Worm (Caenorhabditis elegans) whole organism, L4 larva: ENCODE results near the gene pycr-1.

Experiments used
- F49E8.2 ChIP-seq: sonication (generic microtip); optimal IDR thresholded peaks from 2 replicates; lab custom pipeline; 2016; ENCODE audit warnings: missing compliant biosample characterization, mild to moderate bottlenecking, missing genetic modification characterization, borderline replicate concordance
- T26A8.4 ChIP-seq: fragments of 200-800 bp; sonication (Bioruptor generic); IDR thresholded peaks from 2 replicates; pipeline ENCODE4 v1.3.6; 2022; ENCODE audit warnings: missing genetic modification characterization, missing compliant biosample characterization
- Y48G9A.11 ChIP-seq: fragments of 200-800 bp; sonication (Bioruptor generic); IDR thresholded peaks from 2 replicates; pipeline ENCODE4 v1.3.6; 2022; ENCODE audit warnings: missing genetic modification reagents, missing genetic modification characterization, missing compliant biosample characterization
- Y5F2A.4 ChIP-seq: fragments of 200-800 bp; sonication (Bioruptor generic); optimal IDR thresholded peaks from 2 replicates; lab custom pipeline; 2018; ENCODE audit warnings: mild to moderate bottlenecking, missing genetic modification characterization, missing compliant biosample characterization
- Y75B8A.6 ChIP-seq: fragments of 200-800 bp; sonication (Bioruptor generic); IDR thresholded peaks from 2 replicates; pipeline ENCODE4 v1.3.6; 2022; ENCODE audit warnings: missing genetic modification reagents, missing genetic modification characterization, missing compliant biosample characterization
- ceh-20 ChIP-seq: fragments of 200-800 bp; sonication (Bioruptor generic); IDR thresholded peaks from 2 replicates; pipeline ENCODE4 v1.3.6; 2022; ENCODE audit warnings: missing genetic modification reagents, missing genetic modification characterization, missing compliant biosample characterization
- ceh-28 ChIP-seq: fragments of 150-350 bp; optimal IDR thresholded peaks from 2 replicates; lab custom pipeline; 2014; ENCODE audit warnings: missing biosample characterization, missing genetic modification reagents, missing genetic modification characterization
- ceh-44 ChIP-seq: fragments of 200-800 bp; sonication (Bioruptor generic); IDR thresholded peaks from 2 replicates; pipeline ENCODE4 v1.3.6; 2022; ENCODE audit warnings: missing genetic modification reagents, missing genetic modification characterization, missing compliant biosample characterization
- ceh-82 ChIP-seq: sonication (generic microtip); optimal IDR thresholded peaks from 2 replicates; lab custom pipeline; 2017; ENCODE audit warnings: missing biosample characterization, missing genetic modification characterization
- daf-19 ChIP-seq: fragments of 200-800 bp; sonication (Bioruptor generic); conservative IDR thresholded peaks from 2 replicates; pipeline ENCODE4 v1.3.6; 2022; ENCODE audit warnings: missing genetic modification characterization, missing compliant biosample characterization
- daf-8 ChIP-seq: fragments of 200-800 bp; sonication (Bioruptor generic); IDR thresholded peaks from 2 replicates; pipeline ENCODE4 v1.3.6; 2022; ENCODE audit warnings: missing genetic modification characterization, missing compliant biosample characterization
- dmd-6 ChIP-seq: fragments of 200-800 bp; sonication (Bioruptor generic); IDR thresholded peaks from 2 replicates; pipeline ENCODE4 v1.3.6; 2022; ENCODE audit warnings: missing genetic modification reagents, missing genetic modification characterization, missing compliant biosample characterization
- dmd-8 ChIP-seq: fragments of 200-800 bp; sonication (Bioruptor generic); IDR thresholded peaks from 2 replicates; pipeline ENCODE4 v1.3.6; 2022; ENCODE audit warnings: missing genetic modification characterization, missing compliant biosample characterization
- dmd-9 ChIP-seq: fragments of 200-800 bp; sonication (Bioruptor generic); IDR thresholded peaks from 2 replicates; pipeline ENCODE4 v1.3.6; 2022; ENCODE audit warnings: missing genetic modification reagents, missing genetic modification characterization, missing compliant biosample characterization
- dpl-1 ChIP-seq: fragments of 150-350 bp; optimal IDR thresholded peaks from 2 replicates; lab custom pipeline; 2014; ENCODE audit warnings: missing biosample characterization, missing genetic modification reagents, missing genetic modification characterization
- dve-1 ChIP-seq: sonication (generic microtip); optimal IDR thresholded peaks from 2 replicates; lab custom pipeline; 2017; ENCODE audit warnings: antibody characterized with exemption, mild to moderate bottlenecking, missing genetic modification characterization, missing compliant biosample characterization; ENCODE audit not compliant: insufficient read depth
- egl-27 ChIP-seq: sonication (generic microtip); optimal IDR thresholded peaks from 3 replicates; lab custom pipeline; 2017; ENCODE audit warnings: missing biosample characterization, missing genetic modification reagents, missing genetic modification characterization
- fkh-10 ChIP-seq: fragments of 150-350 bp; optimal IDR thresholded peaks from 2 replicates; lab custom pipeline; 2014; ENCODE audit warnings: missing biosample characterization, missing genetic modification reagents, missing genetic modification characterization
- hif-1 ChIP-seq, 2 experiments: sonication (generic microtip); optimal IDR thresholded peaks; 2 replicates each; lab custom pipeline; 2016 to 2017; ENCODE audit warnings: missing compliant biosample characterization in 2 of 2, missing genetic modification characterization in 2 of 2, missing genetic modification reagents in 2 of 2, missing genotype in 2 of 2, mild to moderate bottlenecking in 1 of 2
- hmg-1.1 ChIP-seq: fragments of 200-800 bp; sonication (Bioruptor generic); IDR thresholded peaks from 2 replicates; pipeline ENCODE4 v1.3.6; 2022; ENCODE audit warnings: missing genetic modification reagents, missing genetic modification characterization, missing compliant biosample characterization
- lin-13 ChIP-seq: fragments of 150-350 bp; optimal IDR thresholded peaks from 2 replicates; lab custom pipeline; 2014; ENCODE audit warnings: missing biosample characterization, missing genetic modification reagents, missing genetic modification characterization
- lir-3 ChIP-seq: sonication (generic microtip); optimal IDR thresholded peaks from 2 replicates; lab custom pipeline; 2016; ENCODE audit warnings: mild to moderate bottlenecking, missing genetic modification characterization, missing compliant biosample characterization
- madf-5 ChIP-seq, 2 experiments: fragments of 200-800 bp; sonication (Bioruptor generic); IDR thresholded peaks; 2 replicates each; pipeline ENCODE4 v1.3.6; 2022; ENCODE audit warnings: missing compliant biosample characterization in 2 of 2, missing genetic modification characterization in 2 of 2
- mdt-29 ChIP-seq: fragments of 200-800 bp; sonication (Bioruptor generic); IDR thresholded peaks from 2 replicates; pipeline ENCODE4 v1.3.6; 2022; ENCODE audit warnings: missing genetic modification reagents, missing genetic modification characterization, missing compliant biosample characterization
- mxl-3 ChIP-seq: fragments of 200-800 bp; sonication (Bioruptor generic); optimal IDR thresholded peaks from 2 replicates; lab custom pipeline; 2018; ENCODE audit warnings: mild to moderate bottlenecking, missing genetic modification characterization, missing compliant biosample characterization
- nhr-102 ChIP-seq: sonication (generic microtip); optimal IDR thresholded peaks from 2 replicates; lab custom pipeline; 2016; ENCODE audit warnings: mild to moderate bottlenecking, missing genetic modification characterization, moderate library complexity, missing compliant biosample characterization
- nhr-11 ChIP-seq: fragments of 150-350 bp; optimal IDR thresholded peaks from 2 replicates; lab custom pipeline; 2014; ENCODE audit warnings: missing biosample characterization, missing genetic modification characterization
- nhr-237 ChIP-seq: sonication (generic microtip); optimal IDR thresholded peaks from 2 replicates; lab custom pipeline; 2017; ENCODE audit warnings: missing biosample characterization, missing genetic modification characterization
- nhr-41 ChIP-seq: fragments of 200-800 bp; sonication (Bioruptor generic); IDR thresholded peaks from 2 replicates; pipeline ENCODE4 v1.3.6; 2022; ENCODE audit warnings: missing genetic modification reagents, missing genetic modification characterization, missing compliant biosample characterization
- nhr-48 ChIP-seq: sonication (generic microtip); optimal IDR thresholded peaks from 2 replicates; lab custom pipeline; 2016; ENCODE audit warnings: mild to moderate bottlenecking, missing genetic modification characterization, missing compliant biosample characterization
- pha-4 ChIP-seq, 2 experiments: fragments of 150-350 bp in 1 of 2; fragments of 200-800 bp in 1 of 2; sonication (Bioruptor generic) in 1 of 2; IDR thresholded peaks in 1 of 2; optimal IDR thresholded peaks in 1 of 2; 2 replicates each; pipeline versions ENCODE4 v1.3.6 to Lab custom; 2014 to 2022; ENCODE audit warnings: missing genetic modification characterization in 2 of 2, missing genetic modification reagents in 2 of 2, missing biosample characterization in 1 of 2, missing compliant biosample characterization in 1 of 2
- php-3 ChIP-seq: fragments of 200-800 bp; sonication (Bioruptor generic); IDR thresholded peaks from 2 replicates; pipeline ENCODE4 v1.3.6; 2022; ENCODE audit warnings: missing genetic modification reagents, missing genetic modification characterization, missing compliant biosample characterization
- pqm-1 ChIP-seq: sonication (generic microtip); optimal IDR thresholded peaks from 2 replicates; lab custom pipeline; 2017; ENCODE audit warnings: missing biosample characterization, missing genetic modification characterization
- rbr-2 ChIP-seq: sonication (generic microtip); optimal IDR thresholded peaks from 2 replicates; lab custom pipeline; 2016; ENCODE audit warnings: missing genotype, missing genetic modification characterization, missing compliant biosample characterization
- sdz-12 ChIP-seq: fragments of 200-800 bp; sonication (Bioruptor generic); optimal IDR thresholded peaks from 2 replicates; lab custom pipeline; 2018; ENCODE audit warnings: mild to moderate bottlenecking, missing genetic modification characterization, missing compliant biosample characterization
- spr-1 ChIP-seq: sonication (generic microtip); optimal IDR thresholded peaks from 2 replicates; lab custom pipeline; 2016; ENCODE audit warnings: mild to moderate bottlenecking, missing genetic modification characterization, missing compliant biosample characterization
- spr-3 ChIP-seq: fragments of 200-800 bp; sonication (Bioruptor generic); optimal IDR thresholded peaks from 2 replicates; lab custom pipeline; 2018; ENCODE audit warnings: mild to moderate bottlenecking, missing genetic modification characterization, missing compliant biosample characterization
- tra-1 ChIP-seq: fragments of 200-800 bp; sonication (Bioruptor generic); IDR thresholded peaks from 2 replicates; pipeline ENCODE4 v1.3.6; 2022; ENCODE audit warnings: missing genetic modification reagents, missing genetic modification characterization, missing compliant biosample characterization
- unc-39 ChIP-seq: sonication (generic microtip); optimal IDR thresholded peaks from 2 replicates; lab custom pipeline; 2017; ENCODE audit warnings: missing biosample characterization, missing genetic modification characterization
- unc-62 ChIP-seq, 3 experiments: fragments of 150-350 bp in 1 of 3; sonication (generic microtip); optimal IDR thresholded peaks in 2 of 3; peaks in 1 of 3; 1 replicate in 1 of 3; 2 replicates in 2 of 3; lab custom pipeline; 2014 to 2017; ENCODE audit warnings: missing biosample characterization in 3 of 3, missing genetic modification characterization in 3 of 3, missing genetic modification reagents in 3 of 3, missing genotype in 1 of 3
- zfp-2 ChIP-seq: sonication (generic microtip); optimal IDR thresholded peaks from 2 replicates; lab custom pipeline; 2016; ENCODE audit warnings: mild to moderate bottlenecking, missing genetic modification characterization, missing compliant biosample characterization
- zfp-3 ChIP-seq: fragments of 200-800 bp; sonication (Bioruptor generic); conservative IDR thresholded peaks from 2 replicates; pipeline ENCODE4 v1.3.6; 2022; ENCODE audit warnings: missing genetic modification reagents, missing genetic modification characterization, missing compliant biosample characterization
- zip-11 ChIP-seq: fragments of 200-800 bp; sonication (Bioruptor generic); IDR thresholded peaks from 2 replicates; pipeline ENCODE4 v1.3.6; 2022; ENCODE audit warnings: missing genetic modification characterization, missing compliant biosample characterization

pycr-1 gene

DNA sequence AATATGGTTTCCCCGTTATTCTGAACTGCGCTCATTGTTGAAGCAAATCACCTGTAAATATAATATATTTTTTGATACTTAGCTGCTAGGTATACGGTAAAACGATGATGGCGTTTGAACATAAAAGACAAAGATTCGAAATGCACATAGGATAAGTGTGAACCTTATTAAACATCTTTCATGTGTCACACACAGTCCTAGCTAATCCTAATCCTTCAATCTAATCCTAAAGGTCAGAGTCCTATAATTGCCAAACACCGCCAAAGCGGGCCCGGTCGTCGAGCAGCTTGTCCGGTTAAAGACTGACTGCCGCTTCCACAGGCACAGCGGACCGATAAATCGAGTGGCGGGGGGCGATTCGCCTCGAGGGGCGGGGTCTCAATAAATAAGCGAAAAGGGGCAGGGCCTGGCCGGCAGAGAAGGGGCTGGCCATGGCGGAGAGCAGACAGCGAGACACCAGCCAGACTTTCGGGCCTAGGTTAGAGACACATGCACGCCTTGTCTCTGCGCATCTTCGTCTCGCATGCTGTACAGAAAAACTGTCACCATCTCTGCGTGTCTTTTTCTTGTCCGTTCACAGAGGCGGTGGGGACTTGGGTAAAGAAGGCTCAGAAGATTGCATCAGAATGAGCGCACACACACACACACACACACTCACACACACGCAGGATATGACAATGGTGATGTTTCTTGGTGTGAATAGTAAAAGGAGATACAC lies 25.2 kb downstream of the pycr-1 start, which contains the start of gene F57G12.1 (continued):
- TF ChIP-seq unc-62 (GFP tag; optimal IDR thresholded peaks at IDR 0.05 in 1 of 2; lab: Kevin White, UChicago) (peak in 1 of 2 experiments; percentile 100), unc-62 (tag; optimal IDR thresholded peaks at IDR 0.05; lab: Kevin White, UChicago) (no peak), zfp-3 (GFP tag; lab: Robert Waterston, UW) (no peak), nhr-102 (tag; lab: Kevin White, UChicago) (peak; percentile 20), daf-19 (GFP tag; lab: Robert Waterston, UW) (no peak), zip-11 (GFP tag; lab: Robert Waterston, UW) (no peak), Y75B8A.6 (GFP tag; lab: Robert Waterston, UW) (peak; percentile 8; the same call in 1 of the 2 replicates), dpl-1 (GFP tag; lab: Kevin White, UChicago) (peak; percentile 11), nhr-48 (tag; lab: Kevin White, UChicago) (peak; percentile 52), ceh-20 (GFP tag; lab: Robert Waterston, UW) (peak; percentile 62; the same call in 1 of the 2 replicates), dve-1 (tag; lab: Kevin White, UChicago) (peak; percentile 73), ceh-28 (tag; lab: Kevin White, UChicago) (peak; percentile 7), lin-13 (GFP tag; lab: Kevin White, UChicago) (peak; percentile 60), tra-1 (GFP tag; lab: Robert Waterston, UW) (peak; percentile 68; the same call in 1 of the 2 replicates), pqm-1 (tag; lab: Kevin White, UChicago) (no peak), dmd-6 (peak; percentile 85), php-3 (GFP tag; lab: Robert Waterston, UW) (0 out of 2 replicates have a peak, but pooled peaks have one; percentile 54), pha-4 (GFP tag; IDR thresholded peaks at IDR 0.05; lab: Robert Waterston, UW) (no peak), pha-4 (tag; optimal IDR thresholded peaks at IDR 0.05; lab: Kevin White, UChicago) (no peak), hmg-1.1 (peak; percentile 91), dmd-8 (GFP tag; lab: Robert Waterston, UW) (peak; percentile 25; the same call in 1 of the 2 replicates), egl-27 (tag; lab: Kevin White, UChicago) (no peak)

ce11 chrX:12172482-12173134 lies 26.0 kb downstream of the pycr-1 start:
- TF ChIP-seq mdt-29 (GFP tag; lab: Robert Waterston, UW): no peak
- no peak for TF ChIP-seq nhr-41
- TF ChIP-seq nhr-237 (tag; lab: Kevin White, UChicago): no peak
- no peak for TF ChIP-seq spr-3
- TF ChIP-seq hif-1 (tag; optimal IDR thresholded peaks at IDR 0.05; lab: Kevin White, UChicago): peak in 1 of 2 experiments; percentile 70
- no peak for TF ChIP-seq spr-1 (tag; lab: Kevin White, UChicago)
- no peak for TF ChIP-seq unc-39 (tag; lab: Kevin White, UChicago)
- TF ChIP-seq rbr-2 (tag; lab: Kevin White, UChicago): no peak
- TF ChIP-seq F49E8.2 (tag; lab: Kevin White, UChicago): no peak
- TF ChIP-seq fkh-10: no peak
- TF ChIP-seq zfp-2 (tag; lab: Kevin White, UChicago): no peak
- TF ChIP-seq php-3 (GFP tag; lab: Robert Waterston, UW): peak; percentile 70; the same call in 1 of the 2 replicates
- no peak for TF ChIP-seq lir-3 (tag; lab: Kevin White, UChicago)
- no peak for TF ChIP-seq Y5F2A.4 (GFP tag; lab: Kevin White, UChicago)
- peak; percentile 96 for TF ChIP-seq dmd-6
- no peak for TF ChIP-seq nhr-11 (tag; lab: Kevin White, UChicago)
- no peak for TF ChIP-seq ceh-28 (tag; lab: Kevin White, UChicago)
- peak; percentile 54 for TF ChIP-seq T26A8.4 (GFP tag; lab: Robert Waterston, UW)
- no peak for TF ChIP-seq dmd-9 (GFP tag; lab: Robert Waterston, UW)
- no peak for TF ChIP-seq madf-5 (GFP tag; IDR thresholded peaks at IDR 0.05; lab: Robert Waterston, UW)
- TF ChIP-seq daf-8 (GFP tag; lab: Robert Waterston, UW): no peak
- TF ChIP-seq hmg-1.1: peak; percentile 20; the same call in 1 of the 2 replicates
- TF ChIP-seq ceh-44 (GFP tag; lab: Robert Waterston, UW): no peak
- TF ChIP-seq pha-4 (GFP tag; IDR thresholded peaks at IDR 0.05; lab: Robert Waterston, UW): peak; percentile 37; the same call in 1 of the 2 replicates
- no peak for TF ChIP-seq pha-4 (tag; optimal IDR thresholded peaks at IDR 0.05; lab: Kevin White, UChicago)
- TF ChIP-seq dve-1 (tag; lab: Kevin White, UChicago): peak; percentile 85
- TF ChIP-seq ceh-82 (tag; lab: Kevin White, UChicago): no peak
- no peak for TF ChIP-seq mxl-3
- TF ChIP-seq Y48G9A.11 (GFP tag; lab: Robert Waterston, UW): no peak
- TF ChIP-seq zip-11 (GFP tag; lab: Robert Waterston, UW): no peak
- TF ChIP-seq sdz-12 (GFP tag; lab: Kevin White, UChicago): no peak
